Fruit fly (Drosophila melanogaster) whole organism, embryonic: Measurements from ENCODE around the gene CG42789.

Experiments used
- Abd-B ChIP-seq: fragments of 200-800 bp; sonication (Bioruptor generic); optimal IDR thresholded peaks from 2 replicates; lab custom pipeline; 2018; ENCODE audit warnings: missing biosample characterization, mild to moderate bottlenecking, missing genetic modification characterization, moderate library complexity
- CG10267 ChIP-seq: fragments of 200-800 bp; sonication (Bioruptor generic); optimal IDR thresholded peaks from 2 replicates; lab custom pipeline; 2018; ENCODE audit warnings: missing biosample characterization, mild to moderate bottlenecking, missing genetic modification characterization, moderate library complexity
- CG10543 ChIP-seq: fragments of 200-800 bp; sonication (Bioruptor generic); optimal IDR thresholded peaks from 3 replicates; lab custom pipeline; 2017; ENCODE audit warnings: missing biosample characterization, mild to moderate bottlenecking, missing genetic modification characterization, moderate library complexity
- CG12391 ChIP-seq: fragments of 200-800 bp; sonication (Bioruptor generic); optimal IDR thresholded peaks from 3 replicates; lab custom pipeline; 2018; ENCODE audit warnings: missing biosample characterization, mild to moderate bottlenecking, missing genetic modification characterization, moderate library complexity
- CG1602 ChIP-seq: fragments of 200-800 bp; sonication (Bioruptor generic); optimal IDR thresholded peaks from 3 replicates; lab custom pipeline; 2016; ENCODE audit warnings: missing biosample characterization, missing genetic modification characterization
- CG17359 ChIP-seq: fragments of 200-800 bp; sonication (Bioruptor generic); optimal IDR thresholded peaks from 3 replicates; lab custom pipeline; 2018; ENCODE audit warnings: missing biosample characterization, mild to moderate bottlenecking, missing genetic modification characterization, moderate library complexity
- CG17361 ChIP-seq: fragments of 200-800 bp; sonication (Bioruptor generic); IDR thresholded peaks from 3 replicates; pipeline ENCODE4 v1.3.6; 2022; ENCODE audit warnings: missing biosample characterization, missing genetic modification characterization
- CG18619 ChIP-seq: fragments of 200-800 bp; sonication (Bioruptor generic); optimal IDR thresholded peaks from 3 replicates; lab custom pipeline; 2017; ENCODE audit warnings: missing biosample characterization, mild to moderate bottlenecking, missing genetic modification characterization
- CG2120 ChIP-seq: fragments of 200-800 bp; sonication (Bioruptor generic); optimal IDR thresholded peaks from 3 replicates; lab custom pipeline; 2016; ENCODE audit warnings: missing biosample characterization, missing genetic modification characterization
- CG2678 ChIP-seq: fragments of 200-800 bp; sonication (Bioruptor generic); optimal IDR thresholded peaks from 3 replicates; lab custom pipeline; 2019; ENCODE audit warnings: missing biosample characterization, mild to moderate bottlenecking, missing genetic modification characterization, moderate library complexity
- CG30403 ChIP-seq: fragments of 200-800 bp; sonication (Bioruptor generic); optimal IDR thresholded peaks from 3 replicates; lab custom pipeline; 2016; ENCODE audit warnings: missing biosample characterization, missing genetic modification characterization
- CG31441 ChIP-seq: fragments of 200-800 bp; sonication (Bioruptor generic); IDR thresholded peaks from 2 replicates; pipeline ENCODE4 v1.3.6; 2022; ENCODE audit warnings: missing biosample characterization, missing genetic modification characterization
- CG7372 ChIP-seq: fragments of 200-800 bp; sonication (Bioruptor generic); IDR thresholded peaks from 2 replicates; pipeline ENCODE4 v1.3.6; 2022; ENCODE audit warnings: missing biosample characterization, missing genetic modification characterization
- CG7556 ChIP-seq: fragments of 200-800 bp; sonication (Bioruptor generic); optimal IDR thresholded peaks from 2 replicates; lab custom pipeline; 2017; ENCODE audit warnings: missing biosample characterization, mild to moderate bottlenecking, missing genetic modification characterization
- CoRest ChIP-seq: fragments of 200-800 bp; sonication (Bioruptor generic); optimal IDR thresholded peaks from 3 replicates; lab custom pipeline; 2018; ENCODE audit warnings: missing biosample characterization, mild to moderate bottlenecking, missing genetic modification characterization, moderate library complexity
- D19A ChIP-seq: fragments of 200-800 bp; optimal IDR thresholded peaks from 3 replicates; lab custom pipeline; 2019; ENCODE audit warnings: missing biosample characterization, mild to moderate bottlenecking, missing genetic modification characterization, moderate library complexity
- ERR ChIP-seq: fragments of 200-800 bp; sonication (Bioruptor generic); optimal IDR thresholded peaks from 2 replicates; lab custom pipeline; 2016; ENCODE audit warnings: missing biosample characterization, missing genetic modification characterization
- Fer1 ChIP-seq: fragments of 200-800 bp; sonication (Bioruptor generic); optimal IDR thresholded peaks from 2 replicates; lab custom pipeline; 2017; ENCODE audit warnings: missing biosample characterization, mild to moderate bottlenecking, missing genetic modification characterization
- Fer3 ChIP-seq: fragments of 200-800 bp; sonication (Bioruptor generic); optimal IDR thresholded peaks from 2 replicates; lab custom pipeline; 2018; ENCODE audit warnings: missing biosample characterization, mild to moderate bottlenecking, missing genetic modification characterization, moderate library complexity
- Hr51 ChIP-seq, 2 experiments: fragments of 200-800 bp; sonication (Bioruptor generic); optimal IDR thresholded peaks; 2 replicates in 1 of 2; 3 replicates in 1 of 2; lab custom pipeline; 2016 to 2018; ENCODE audit warnings: missing biosample characterization in 2 of 2, missing genetic modification characterization in 2 of 2, mild to moderate bottlenecking in 1 of 2, moderate library complexity in 1 of 2
- Hr78 ChIP-seq, 2 experiments: fragments of 200-800 bp in 1 of 2; fragments of >200 bp in 1 of 2; sonication (Bioruptor generic) in 1 of 2; optimal IDR thresholded peaks; 2 replicates each; lab custom pipeline; 2017 to 2019; ENCODE audit warnings: missing biosample characterization in 2 of 2, missing genetic modification characterization in 2 of 2, mild to moderate bottlenecking in 1 of 2, moderate library complexity in 1 of 2
- MESR4 ChIP-seq: fragments of 200-800 bp; sonication (Bioruptor generic); optimal IDR thresholded peaks from 2 replicates; lab custom pipeline; 2018; ENCODE audit warnings: missing biosample characterization, mild to moderate bottlenecking, missing genetic modification characterization, moderate library complexity
- Meics ChIP-seq: fragments of 200-800 bp; sonication (Bioruptor generic); optimal IDR thresholded peaks from 2 replicates; lab custom pipeline; 2017; ENCODE audit warnings: missing biosample characterization, mild to moderate bottlenecking, missing genetic modification characterization
- Pdp1 ChIP-seq, 2 experiments: fragments of 200-800 bp; sonication (Bioruptor generic); optimal IDR thresholded peaks; 3 replicates each; lab custom pipeline; 2016; ENCODE audit warnings: missing biosample characterization in 2 of 2, missing genetic modification characterization in 2 of 2, mild to moderate bottlenecking in 1 of 2, moderate library complexity in 1 of 2
- Poxn ChIP-seq: fragments of 200-800 bp; sonication (Bioruptor generic); IDR thresholded peaks from 2 replicates; pipeline ENCODE4 v1.3.6; 2022; ENCODE audit warnings: missing biosample characterization, missing genetic modification characterization
- Ptx1 ChIP-seq: fragments of 200-800 bp; sonication (Bioruptor generic); IDR thresholded peaks from 2 replicates; pipeline ENCODE4 v1.3.6; 2022; ENCODE audit warnings: missing biosample characterization, missing genetic modification characterization
- Rfx ChIP-seq: fragments of 200-800 bp; sonication (Bioruptor generic); IDR thresholded peaks from 2 replicates; pipeline ENCODE4 v1.3.6; 2022; ENCODE audit warnings: missing biosample characterization, missing genetic modification characterization
- Sox102F ChIP-seq: fragments of 200-800 bp; sonication (Bioruptor generic); optimal IDR thresholded peaks from 2 replicates; lab custom pipeline; 2018; ENCODE audit warnings: missing biosample characterization, mild to moderate bottlenecking, missing genetic modification characterization, moderate library complexity
- Stat92E ChIP-seq, 3 experiments: fragments of >200 bp in 2 of 3; fragments of 200-800 bp in 1 of 3; sonication (Bioruptor generic) in 1 of 3; optimal IDR thresholded peaks; 2 replicates each; lab custom pipeline; 2017 to 2019; ENCODE audit warnings: missing biosample characterization in 3 of 3, missing genetic modification characterization in 3 of 3, mild to moderate bottlenecking in 1 of 3, moderate library complexity in 1 of 3
- Trl ChIP-seq, 3 experiments: fragments of >200 bp in 2 of 3; fragments of 200-800 bp in 1 of 3; sonication (Bioruptor generic) in 1 of 3; optimal IDR thresholded peaks; 2 replicates in 1 of 3; 3 replicates in 2 of 3; lab custom pipeline; 2016 to 2017; ENCODE audit warnings: missing biosample characterization in 1 of 3, missing genetic modification characterization in 1 of 3
- Xbp1 ChIP-seq: fragments of 200-800 bp; sonication (Bioruptor generic); optimal IDR thresholded peaks from 3 replicates; lab custom pipeline; 2016; ENCODE audit warnings: missing biosample characterization, mild to moderate bottlenecking, missing genetic modification characterization
- Xrp1 ChIP-seq: fragments of 200-800 bp; sonication (Bioruptor generic); IDR thresholded peaks from 2 replicates; pipeline ENCODE4 v1.3.6; 2022; ENCODE audit warnings: missing biosample characterization, missing genetic modification characterization
- al ChIP-seq: fragments of 200-800 bp; sonication (Bioruptor generic); IDR thresholded peaks from 2 replicates; pipeline ENCODE4 v1.3.6; 2022; ENCODE audit warnings: missing biosample characterization, missing genetic modification characterization
- ase ChIP-seq: fragments of 200-800 bp; sonication (Bioruptor generic); IDR thresholded peaks from 3 replicates; pipeline ENCODE4 v1.3.6; 2022; ENCODE audit warnings: missing biosample characterization, missing genetic modification characterization
- crc ChIP-seq: fragments of 200-800 bp; sonication (Bioruptor generic); optimal IDR thresholded peaks from 2 replicates; lab custom pipeline; 2016; ENCODE audit warnings: missing biosample characterization, missing genetic modification characterization
- grau ChIP-seq: fragments of 200-800 bp; optimal IDR thresholded peaks from 3 replicates; lab custom pipeline; 2019; ENCODE audit warnings: missing biosample characterization, mild to moderate bottlenecking, missing genetic modification characterization, moderate library complexity
- grn ChIP-seq: fragments of 200-800 bp; sonication (Bioruptor generic); optimal IDR thresholded peaks from 3 replicates; lab custom pipeline; 2017; ENCODE audit warnings: missing biosample characterization, missing genetic modification characterization
- kni ChIP-seq: fragments of 200-800 bp; sonication (Bioruptor generic); optimal IDR thresholded peaks from 3 replicates; lab custom pipeline; 2017; ENCODE audit warnings: mild to moderate bottlenecking, missing biosample characterization, missing genetic modification reagents, missing genetic modification characterization
- lab ChIP-seq: fragments of 200-800 bp; sonication (Bioruptor generic); optimal IDR thresholded peaks from 3 replicates; lab custom pipeline; 2017; ENCODE audit warnings: missing biosample characterization, missing genetic modification characterization, mild to moderate bottlenecking, moderate library complexity, missing genetic modification reagents
- lilli ChIP-seq: fragments of 200-800 bp; sonication (Bioruptor generic); optimal IDR thresholded peaks from 3 replicates; lab custom pipeline; 2016; ENCODE audit warnings: missing biosample characterization, missing genetic modification characterization
- phol ChIP-seq: fragments of 200-800 bp; sonication (Bioruptor generic); optimal IDR thresholded peaks from 3 replicates; lab custom pipeline; 2018; ENCODE audit warnings: missing biosample characterization, mild to moderate bottlenecking, missing genetic modification characterization, moderate library complexity
- repo ChIP-seq: fragments of 200-800 bp; sonication (Bioruptor generic); optimal IDR thresholded peaks from 2 replicates; lab custom pipeline; 2016; ENCODE audit warnings: missing biosample characterization, missing genetic modification characterization
- row ChIP-seq: fragments of 200-800 bp; sonication (Bioruptor generic); IDR thresholded peaks from 3 replicates; pipeline ENCODE4 v1.3.6; 2022; ENCODE audit warnings: missing biosample characterization, missing genetic modification characterization
- sens ChIP-seq: fragments of 200-800 bp; sonication (Bioruptor generic); peaks from one replicate; lab custom pipeline; 2016; ENCODE audit warnings: missing biosample characterization, missing genetic modification characterization
- stc ChIP-seq: fragments of 200-800 bp; sonication (Bioruptor generic); IDR thresholded peaks from 2 replicates; pipeline ENCODE4 v1.3.6; 2022; ENCODE audit warnings: missing biosample characterization, missing genetic modification characterization
- tgo ChIP-seq: fragments of 200-800 bp; sonication (Bioruptor generic); IDR thresholded peaks from 3 replicates; pipeline ENCODE4 v1.3.6; 2022; ENCODE audit warnings: missing biosample characterization, missing genetic modification characterization
- unpg ChIP-seq: fragments of 200-800 bp; sonication (Bioruptor generic); optimal IDR thresholded peaks from 3 replicates; lab custom pipeline; 2018; ENCODE audit warnings: missing biosample characterization, mild to moderate bottlenecking, missing genetic modification characterization, moderate library complexity

The CG42789 gene

DNA sequence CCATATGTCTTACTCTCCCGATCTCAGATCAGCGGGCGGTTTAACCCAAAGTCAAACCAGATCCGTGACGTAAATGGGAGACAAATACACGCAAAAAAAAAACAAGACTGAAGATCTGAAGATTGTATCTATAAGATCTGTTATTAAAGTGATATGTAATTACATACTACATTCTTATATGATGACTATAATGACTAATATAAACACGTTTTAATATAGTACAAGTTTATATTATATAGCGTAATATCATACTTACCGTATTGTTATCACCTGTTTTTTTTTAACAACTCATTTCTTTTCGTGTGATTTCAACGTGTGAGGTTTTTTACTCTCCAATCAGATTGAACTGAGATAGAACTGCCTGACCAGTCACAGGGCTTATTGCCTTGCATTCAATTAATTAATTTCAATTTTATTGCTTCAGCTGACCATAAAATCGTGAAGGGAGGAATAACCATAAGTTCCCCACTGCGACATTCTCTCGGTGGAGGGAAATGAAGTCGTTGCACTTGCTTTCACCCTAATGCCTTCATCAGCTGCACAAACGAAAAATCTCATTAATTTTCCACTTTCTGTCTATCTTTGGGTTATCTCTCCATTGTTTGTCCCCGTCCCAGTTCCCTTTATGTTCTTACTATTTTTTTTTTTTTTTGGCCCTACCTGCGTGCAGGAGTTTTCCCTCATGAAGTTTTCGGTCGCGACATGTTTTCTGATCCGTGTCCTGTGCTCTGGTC is 17.6 kb upstream of the CG42789 start (continued):
- peak; percentile 37 for TF ChIP-seq lab (GFP tag; lab: Kevin White, UChicago)
- peak; percentile 69 for TF ChIP-seq CG2678 (tag; lab: Kevin White, UChicago)
- TF ChIP-seq sens (GFP tag; lab: Kevin White, UChicago), result peak; percentile 79
- TF ChIP-seq ase (GFP tag; lab: Robert Waterston, UW), result no peak
- TF ChIP-seq Xbp1 (GFP tag; lab: Kevin White, UChicago), result peak; percentile 30
- peak; percentile 72 for TF ChIP-seq CG31441 (GFP tag; lab: Robert Waterston, UW)
- 0 out of 3 replicates have a peak, but pooled peaks have one; percentile 22 for TF ChIP-seq tgo
- TF ChIP-seq Ptx1 (GFP tag; lab: Robert Waterston, UW), result peak; percentile 37
- TF ChIP-seq kni (GFP tag; lab: Kevin White, UChicago), result peak; percentile 80
- TF ChIP-seq CG17359 (tag; lab: Kevin White, UChicago), result peak; percentile 11
- TF ChIP-seq CG7372, result no peak
- TF ChIP-seq Poxn (GFP tag; lab: Robert Waterston, UW), result no peak
- no peak for TF ChIP-seq ERR
- peak; percentile 62 for TF ChIP-seq CG30403 (GFP tag; lab: Kevin White, UChicago)
- peak; percentile 49; the same call in 1 of the 2 replicates for TF ChIP-seq Xrp1 (GFP tag; lab: Robert Waterston, UW)
- no peak for TF ChIP-seq repo
- peak; percentile 64 for TF ChIP-seq CG12391 (tag; lab: Kevin White, UChicago)
- TF ChIP-seq crc (GFP tag; lab: Kevin White, UChicago), result no peak
- peak; percentile 10 for TF ChIP-seq Fer1 (GFP tag; lab: Kevin White, UChicago)
- peak; percentile 50 for TF ChIP-seq CG2120 (GFP tag; lab: Kevin White, UChicago)
- TF ChIP-seq Stat92E (GFP tag; optimal IDR thresholded peaks at IDR 0.05; lab: Kevin White, UChicago), result peak in 1 of 3 experiments; percentile 29
- TF ChIP-seq Abd-B, result peak; percentile 21
- TF ChIP-seq phol (tag; lab: Kevin White, UChicago), result peak; percentile 53
- peak; percentile 29 for TF ChIP-seq CG1602 (GFP tag; lab: Kevin White, UChicago)
- peak; percentile 56; the same call in 2 of the 3 replicates for TF ChIP-seq row (GFP tag; lab: Robert Waterston, UW)
- peak in 1 of 2 experiments; percentile 13 for TF ChIP-seq Pdp1 (GFP tag; optimal IDR thresholded peaks at IDR 0.05; lab: Kevin White, UChicago)
- TF ChIP-seq CoRest (tag; lab: Kevin White, UChicago), result peak; percentile 53
- 0 out of 2 replicates have a peak, but pooled peaks have one; percentile 16 for TF ChIP-seq al (GFP tag; lab: Robert Waterston, UW)
- no peak for TF ChIP-seq CG10543 (GFP tag; lab: Kevin White, UChicago)
- TF ChIP-seq Hr51 (GFP tag; optimal IDR thresholded peaks at IDR 0.05; lab: Kevin White, UChicago), result peak in 1 of 2 experiments; percentile 61
- TF ChIP-seq Hr78 (GFP tag; optimal IDR thresholded peaks at IDR 0.05; lab: Kevin White, UChicago), result peak in 1 of 2 experiments; percentile 9
- TF ChIP-seq lilli (GFP tag; lab: Kevin White, UChicago), result peak; percentile 15
- TF ChIP-seq unpg (GFP tag; lab: Kevin White, UChicago), result peak; percentile 64
- peak; percentile 31 for TF ChIP-seq Meics (GFP tag; lab: Kevin White, UChicago)
- TF ChIP-seq stc (GFP tag; lab: Robert Waterston, UW), result peak; percentile 46; the same call in 1 of the 2 replicates
- TF ChIP-seq Rfx (GFP tag; lab: Robert Waterston, UW), result peak; percentile 43; the same call in 1 of the 2 replicates
- TF ChIP-seq Sox102F (GFP tag; lab: Kevin White, UChicago), result peak; percentile 66
- TF ChIP-seq grau, result peak; percentile 1
- peak; percentile 58 for TF ChIP-seq CG7556 (GFP tag; lab: Kevin White, UChicago)
- peak; percentile 48 for TF ChIP-seq CG10267 (tag; lab: Kevin White, UChicago)
- TF ChIP-seq CG18619 (GFP tag; lab: Kevin White, UChicago), result peak; percentile 9
- peak; percentile 36 for TF ChIP-seq grn (GFP tag; lab: Kevin White, UChicago)
- TF ChIP-seq Fer3, result peak; percentile 27
- peak; percentile 40; the same call in 2 of the 3 replicates for TF ChIP-seq CG17361
- TF ChIP-seq MESR4 (GFP tag; lab: Kevin White, UChicago), result no peak
- TF ChIP-seq Trl (optimal IDR thresholded peaks at IDR 0.05; lab: Kevin White, UChicago), result peak; percentile 1 to 25
- no peak for TF ChIP-seq Trl (GFP tag; optimal IDR thresholded peaks at IDR 0.05; lab: Kevin White, UChicago)
- peak; percentile 9 for TF ChIP-seq D19A
